Worm (Caenorhabditis elegans): ENCODE measurements around the gene Y51H4A.8.

- no peak for TF ChIP-seq ceh-82 (tag; optimal IDR thresholded peaks at IDR 0.05)
- TF ChIP-seq mdl-1 (tag; optimal IDR thresholded peaks at IDR 0.05), result no peak
- TF ChIP-seq elt-3 (tag; optimal IDR thresholded peaks at IDR 0.05), result no peak
These were observed 44.2 kb upstream of the Y51H4A.8 start for ce11 chrIV:16622522-16622921.

Data from whole organism, L3 larva.